Fruit fly (Drosophila melanogaster) ovary, adult (tissue): ENCODE data around the gene brat.

Experiments
- CG17801 ChIP-seq: fragments of 200-800 bp; optimal IDR thresholded peaks from 2 replicates; lab custom pipeline; 2019; ENCODE audit warnings: missing biosample characterization, mild to moderate bottlenecking, missing genetic modification characterization, moderate library complexity; ENCODE audit not compliant: partially characterized antibody

Gene brat

DNA sequence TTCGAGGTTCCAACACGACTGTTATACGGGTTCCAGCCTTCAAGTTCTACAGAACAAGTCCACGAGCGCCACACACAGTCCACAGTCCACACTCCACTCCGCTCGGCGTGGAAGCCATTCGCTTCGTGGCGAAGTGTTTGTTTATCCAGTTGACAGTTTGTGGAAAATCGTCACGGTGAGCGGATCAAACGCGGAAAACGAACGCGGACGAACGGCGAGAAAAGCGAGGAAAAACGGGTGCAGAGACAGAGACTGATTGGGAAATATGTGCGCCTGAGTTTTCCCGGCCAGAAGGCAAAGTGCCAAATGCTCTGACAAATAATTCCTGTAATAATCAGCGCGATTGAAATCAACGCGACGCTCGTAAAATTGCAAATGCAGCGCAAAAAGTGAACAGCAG, 56.6 kb downstream of the brat start, which contains the start of gene drl:
Gene drl, plus strand, starts transcription at position 148 of the 400 bp plus-strand sequence.
- peak; percentile 19 for TF ChIP-seq CG17801 (GFP tag; lab: Kevin White, UChicago)

DNA sequence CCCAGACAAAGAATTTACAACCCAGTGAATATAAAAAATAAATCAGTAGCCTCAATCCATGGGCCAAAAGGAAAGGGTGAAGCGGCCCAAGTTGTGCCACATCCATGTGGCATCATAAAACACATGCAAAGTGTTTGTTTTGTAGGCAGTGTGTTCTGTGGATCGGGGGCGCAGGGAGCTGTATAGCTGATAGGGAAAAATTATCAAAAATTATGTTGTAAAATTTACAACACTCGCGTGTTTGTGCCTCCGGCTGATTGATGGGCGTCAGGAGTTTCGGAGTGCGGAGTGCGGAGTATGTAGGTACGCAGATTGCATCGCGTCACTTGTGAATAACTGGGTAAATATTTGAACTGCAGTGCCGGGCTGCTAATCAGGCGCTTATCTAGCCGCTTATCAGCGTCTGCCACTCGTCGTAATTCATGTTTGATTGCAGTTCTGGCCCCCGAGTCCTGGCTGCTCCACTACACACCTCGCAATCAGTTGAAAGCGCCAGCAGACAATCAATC, 58.2 kb downstream of the brat start:
- TF ChIP-seq CG17801 (GFP tag; lab: Kevin White, UChicago), result no peak

DNA sequence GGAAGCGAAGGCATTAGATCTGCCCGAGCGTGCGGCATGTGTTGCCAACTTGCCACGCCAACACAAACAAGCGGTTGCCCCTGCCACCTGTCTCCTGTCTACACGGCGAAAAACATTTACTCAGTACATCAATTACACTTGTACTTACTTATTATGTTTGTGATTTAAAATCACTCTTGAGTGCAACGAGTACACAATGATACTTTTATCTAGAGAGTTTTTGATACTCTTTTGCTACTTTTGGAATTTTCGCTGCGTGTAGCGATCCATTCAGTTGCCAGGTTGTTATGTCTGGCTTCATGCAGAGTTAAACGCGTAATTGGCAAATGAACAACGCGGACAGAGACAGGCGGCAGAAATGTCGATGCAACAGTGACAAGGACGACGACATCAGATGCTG, 60.1 kb downstream of the brat start:
- no peak for TF ChIP-seq CG17801 (GFP tag; lab: Kevin White, UChicago)

- TF ChIP-seq CG17801 (GFP tag; lab: Kevin White, UChicago), result no peak
These were observed 62.9 kb downstream of the brat start for dm6 chr2L:19196443-19197044.

DNA sequence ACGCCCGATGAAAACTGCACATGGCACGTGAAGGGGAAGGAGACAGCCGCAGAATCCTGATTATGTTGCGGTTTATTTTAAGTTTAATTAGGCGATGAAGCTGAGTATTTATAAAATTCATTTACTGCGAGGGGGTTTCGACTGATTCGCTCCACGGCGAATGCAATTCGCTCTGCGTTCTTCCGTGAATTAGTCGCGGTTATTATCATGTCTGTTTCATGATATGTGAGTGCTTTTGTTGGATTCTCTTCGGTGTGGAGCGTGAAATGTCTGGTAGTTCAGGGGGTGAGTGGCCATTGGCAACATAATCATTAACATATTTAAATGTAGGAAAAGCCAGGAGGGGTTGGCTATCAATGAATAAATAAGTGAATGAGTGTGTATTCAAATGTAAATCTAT, 64.8 kb downstream of the brat start:
- no peak for TF ChIP-seq CG17801 (GFP tag; lab: Kevin White, UChicago)

DNA sequence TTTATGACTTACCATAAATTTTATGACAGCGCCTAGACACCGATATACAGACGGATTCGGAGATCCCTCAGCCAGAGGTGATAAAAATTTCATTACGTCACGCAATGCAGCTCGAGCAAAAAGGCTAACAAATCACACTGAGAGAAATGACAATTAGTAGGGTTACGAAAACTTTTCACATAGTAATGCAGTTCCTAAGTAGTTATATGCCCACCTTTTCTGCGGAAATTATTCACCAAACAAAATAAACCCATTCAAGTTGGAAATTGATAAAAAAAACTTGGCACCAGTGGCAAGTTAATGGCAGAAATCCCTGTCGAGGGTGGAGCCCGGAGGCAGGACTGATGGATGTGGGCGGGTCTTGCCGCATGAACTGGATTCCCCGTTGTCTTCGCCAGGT, 66.6 kb downstream of the brat start:
- TF ChIP-seq CG17801 (GFP tag; lab: Kevin White, UChicago), result no peak

DNA sequence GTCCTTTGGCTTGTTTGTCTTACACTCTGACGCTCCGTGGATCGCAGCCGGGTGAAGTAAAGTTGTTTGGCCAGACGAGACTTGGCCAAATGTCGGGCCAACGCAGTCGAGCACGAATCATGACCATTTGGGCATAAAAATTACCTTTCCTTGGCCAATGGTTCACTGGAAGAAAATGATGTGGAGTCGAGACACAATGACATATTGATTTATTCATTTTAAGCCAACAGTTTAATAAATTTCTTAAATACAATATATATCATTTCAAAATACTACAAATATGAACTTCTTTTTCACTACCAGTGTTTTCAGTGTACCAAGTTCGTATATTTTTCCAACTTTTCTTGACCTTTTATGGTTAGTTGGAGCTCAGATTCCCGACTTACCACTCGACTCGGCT, 68.2 kb downstream of the brat start:
- no peak for TF ChIP-seq CG17801 (GFP tag; lab: Kevin White, UChicago)

DNA sequence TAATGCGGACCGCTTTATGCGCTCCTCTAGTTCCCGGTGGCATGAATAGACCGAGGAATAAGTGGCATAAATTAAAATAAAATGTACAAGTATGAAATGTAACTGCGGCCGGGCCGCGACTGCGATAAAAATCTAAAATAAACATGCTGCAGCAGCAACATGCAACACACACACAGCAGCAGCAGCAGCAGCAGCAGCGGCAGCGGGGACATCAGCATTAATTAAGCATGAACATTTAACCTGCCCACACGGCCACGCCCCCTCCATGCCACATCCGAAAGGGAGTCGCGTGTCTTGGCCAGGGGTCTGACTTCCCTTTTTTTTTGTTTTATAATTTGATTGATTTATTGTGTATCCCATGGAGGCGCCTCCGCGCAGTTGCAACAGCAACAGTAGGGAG, 70.9 kb downstream of the brat start:
- TF ChIP-seq CG17801 (GFP tag; lab: Kevin White, UChicago), result no peak

dm6 chr2L:19208874-19209273, 75.3 kb downstream of the brat start:
- no peak for TF ChIP-seq CG17801 (GFP tag; lab: Kevin White, UChicago)

DNA sequence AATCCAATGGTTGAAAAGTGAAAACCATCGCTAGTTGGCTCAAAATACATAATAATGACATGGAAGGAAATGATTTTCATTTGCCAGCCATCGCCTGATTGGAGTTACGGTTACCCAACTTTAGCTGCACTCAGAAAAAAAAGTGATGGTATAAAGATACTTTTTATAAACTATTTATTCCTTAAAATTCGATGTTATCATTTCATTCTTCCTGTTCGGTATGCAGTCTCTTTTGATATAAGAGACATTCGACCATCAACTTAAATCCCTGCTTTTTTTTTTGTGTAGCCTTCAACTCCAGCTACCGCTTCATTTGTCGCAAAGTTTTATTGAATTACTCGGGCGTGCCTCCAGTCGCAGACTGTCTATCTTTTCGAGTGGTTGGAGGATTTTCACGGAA, 78.8 kb downstream of the brat start:
- no peak for TF ChIP-seq CG17801 (GFP tag; lab: Kevin White, UChicago)

- TF ChIP-seq CG17801 (GFP tag; lab: Kevin White, UChicago), result no peak
These were observed 84.3 kb downstream of the brat start for dm6 chr2L:19217933-19218332.

DNA sequence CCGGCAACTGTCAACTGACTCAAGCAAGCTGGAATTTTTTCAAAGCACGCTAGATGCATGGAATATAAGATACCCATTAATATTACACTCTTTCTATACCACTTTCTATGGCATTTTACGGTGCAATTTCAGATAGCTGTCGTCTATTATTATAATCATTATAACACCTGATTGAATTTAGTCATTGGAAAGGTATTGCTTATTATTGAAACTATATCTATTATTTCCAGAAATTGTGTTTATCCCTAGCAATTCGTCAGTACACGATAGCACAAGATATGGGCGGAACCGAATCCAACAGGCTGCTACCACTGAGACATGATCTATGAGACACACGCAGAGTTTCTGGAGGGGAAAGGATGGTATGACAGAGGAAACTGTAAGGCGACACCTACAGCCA, 85.9 kb downstream of the brat start:
- TF ChIP-seq CG17801 (GFP tag; lab: Kevin White, UChicago), result no peak

DNA sequence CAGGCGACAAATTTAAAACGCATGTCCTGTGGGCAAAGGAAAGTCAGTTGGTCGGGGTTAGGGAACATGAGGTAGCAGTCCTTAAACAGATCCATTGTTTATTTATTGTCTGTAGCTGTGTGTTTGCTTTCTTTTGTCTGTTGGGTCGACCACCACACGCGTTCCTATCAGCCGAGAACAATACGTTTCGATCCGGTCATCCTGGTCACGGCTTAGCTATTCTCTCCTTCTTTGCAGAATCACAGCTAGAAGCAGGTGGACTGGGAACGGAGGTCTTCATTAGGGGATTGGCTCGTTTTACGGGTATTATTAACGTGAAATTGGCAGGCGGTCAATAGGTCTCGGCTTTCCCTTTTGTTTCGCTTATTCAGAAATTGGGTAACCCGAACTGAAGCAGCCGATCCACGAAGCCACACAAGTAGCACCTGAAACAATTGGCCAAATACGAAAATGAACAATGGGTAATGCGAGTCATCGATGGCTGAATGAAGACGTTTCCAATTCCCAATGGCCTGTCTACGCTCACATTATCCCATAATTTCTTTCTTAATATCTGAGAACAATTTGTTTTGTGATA, 86.5 kb downstream of the brat start:
- TF ChIP-seq CG17801 (GFP tag; lab: Kevin White, UChicago), result no peak

dm6 chr2L:19222311-19222710, 88.7 kb downstream of the brat start:
- no peak for TF ChIP-seq CG17801 (GFP tag; lab: Kevin White, UChicago)

dm6 chr2L:19225984-19226914, 92.6 kb downstream of the brat start:
- no peak for TF ChIP-seq CG17801 (GFP tag; lab: Kevin White, UChicago)
